Fruit fly (Drosophila melanogaster) whole organism, prepupa: ENCODE data around the gene Gs2.

Experiments used
- CG16779 ChIP-seq: fragments of 200-800 bp; sonication (Bioruptor generic); optimal IDR thresholded peaks from 3 replicates; lab custom pipeline; 2017; ENCODE audit warnings: missing biosample characterization, mild to moderate bottlenecking, missing genetic modification characterization
- CG3032 ChIP-seq: fragments of 200-800 bp; optimal IDR thresholded peaks from 2 replicates; lab custom pipeline; 2019; ENCODE audit warnings: missing biosample characterization, mild to moderate bottlenecking, missing genetic modification characterization, moderate library complexity
- CG31627 ChIP-seq: fragments of 200-800 bp; sonication (Bioruptor generic); optimal IDR thresholded peaks from 3 replicates; lab custom pipeline; 2016; ENCODE audit warnings: missing biosample characterization, missing genetic modification characterization
- CG8319 ChIP-seq: fragments of 200-800 bp; sonication (Bioruptor generic); optimal IDR thresholded peaks from 3 replicates; lab custom pipeline; 2016; ENCODE audit warnings: missing biosample characterization, missing genetic modification characterization
- CG8632 ChIP-seq: fragments of 200-800 bp; sonication (Bioruptor generic); optimal IDR thresholded peaks from 3 replicates; lab custom pipeline; 2016; ENCODE audit warnings: missing biosample characterization, missing genetic modification characterization
- Gug ChIP-seq: fragments of 200-800 bp; sonication (Bioruptor generic); IDR thresholded peaks from 2 replicates; pipeline ENCODE4 v1.3.6; 2022; ENCODE audit warnings: missing biosample characterization, missing genetic modification characterization
- Hr38 ChIP-seq: sonication (Bioruptor generic); optimal IDR thresholded peaks from 2 replicates; lab custom pipeline; 2016; ENCODE audit warnings: missing biosample characterization, missing genetic modification characterization

DNA sequence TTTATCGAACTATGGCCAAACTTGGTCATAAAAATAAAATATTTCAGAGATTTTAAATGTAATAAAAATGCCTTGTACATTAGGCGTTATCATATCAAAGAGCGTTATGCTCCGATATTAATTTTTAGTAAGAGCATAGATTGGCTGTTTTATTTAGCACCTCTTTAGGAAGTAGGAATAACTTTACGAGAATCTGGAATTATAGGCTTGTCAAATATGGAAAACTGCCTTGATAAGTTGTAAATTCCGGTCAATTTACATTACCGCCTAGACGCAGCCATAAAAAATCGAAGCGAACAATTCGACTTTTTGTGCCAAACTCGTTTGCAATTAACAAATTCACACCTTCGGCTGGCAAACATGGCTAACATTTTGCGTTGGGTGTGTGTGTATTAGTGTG is 561 bp upstream of the Gs2 start:
- TF ChIP-seq CG8319 (GFP tag; lab: Kevin White, UChicago), result no peak
- no peak for TF ChIP-seq CG16779 (tag; lab: Kevin White, UChicago)
- no peak for TF ChIP-seq Gug (GFP tag; lab: Robert Waterston, UW)
- no peak for TF ChIP-seq Hr38 (GFP tag; lab: Kevin White, UChicago)
- no peak for TF ChIP-seq CG3032 (tag; lab: Kevin White, UChicago)
- TF ChIP-seq CG8632 (GFP tag; lab: Kevin White, UChicago), result no peak
- no peak for TF ChIP-seq CG31627 (GFP tag; lab: Kevin White, UChicago)
